Worm (Caenorhabditis elegans) whole organism, L1 larva: Measurements from ENCODE around the gene F40F8.4.
A peak's percentile ranks its signal among the peaks of the same experiment; 100 is the strongest.

Experiments used
- C16A3.4 ChIP-seq: fragments of 150-350 bp; optimal IDR thresholded peaks from 2 replicates; lab custom pipeline; 2014; ENCODE audit warnings: missing biosample characterization, missing genetic modification characterization
- F16B12.6 ChIP-seq: fragments of 150-350 bp; optimal IDR thresholded peaks from 2 replicates; lab custom pipeline; 2014; ENCODE audit warnings: missing biosample characterization, missing genetic modification characterization
- aha-1 ChIP-seq: fragments of 150-350 bp; optimal IDR thresholded peaks from 2 replicates; lab custom pipeline; 2014; ENCODE audit warnings: missing biosample characterization, missing genetic modification characterization
- alr-1 ChIP-seq: fragments of 200-800 bp; sonication (Bioruptor generic); optimal IDR thresholded peaks from 2 replicates; lab custom pipeline; 2018; ENCODE audit warnings: borderline replicate concordance, mild to moderate bottlenecking, missing genetic modification characterization, missing compliant biosample characterization
- blmp-1 ChIP-seq: fragments of 150-350 bp; optimal IDR thresholded peaks from 2 replicates; lab custom pipeline; 2014; ENCODE audit warnings: missing biosample characterization, missing genetic modification characterization
- ceh-8 ChIP-seq: fragments of 200-800 bp; sonication (Bioruptor generic); optimal IDR thresholded peaks from 2 replicates; lab custom pipeline; 2018; ENCODE audit warnings: mild to moderate bottlenecking, missing genetic modification characterization, moderate library complexity, missing compliant biosample characterization
- ceh-82 ChIP-seq, 3 experiments: fragments of 150-350 bp in 1 of 3; sonication (generic microtip) in 2 of 3; optimal IDR thresholded peaks; 2 replicates each; lab custom pipeline; 2014 to 2017; ENCODE audit warnings: missing biosample characterization in 3 of 3, missing genetic modification characterization in 3 of 3
- ceh-90 ChIP-seq: sonication (generic microtip); optimal IDR thresholded peaks from 2 replicates; lab custom pipeline; 2016; ENCODE audit warnings: missing genetic modification characterization, missing compliant biosample characterization
- ces-1 ChIP-seq: fragments of 150-350 bp; optimal IDR thresholded peaks from 2 replicates; lab custom pipeline; 2014; ENCODE audit warnings: missing biosample characterization, missing genetic modification reagents, missing genetic modification characterization
- dpl-1 ChIP-seq, 3 experiments: fragments of 150-350 bp in 2 of 3; sonication (generic microtip) in 1 of 3; optimal IDR thresholded peaks; 2 replicates each; lab custom pipeline; 2014 to 2017; ENCODE audit warnings: missing biosample characterization in 3 of 3, missing genetic modification characterization in 3 of 3, missing genetic modification reagents in 3 of 3
- dsc-1 ChIP-seq: sonication (generic microtip); optimal IDR thresholded peaks from 2 replicates; lab custom pipeline; 2016; ENCODE audit warnings: mild to moderate bottlenecking, missing genetic modification characterization, missing compliant biosample characterization
- efl-3 ChIP-seq: fragments of 200-800 bp; sonication (Bioruptor generic); optimal IDR thresholded peaks from 2 replicates; lab custom pipeline; 2018; ENCODE audit warnings: mild to moderate bottlenecking, missing genetic modification characterization, missing compliant biosample characterization
- egl-27 ChIP-seq, 2 experiments: fragments of 150-350 bp in 1 of 2; sonication (generic microtip); optimal IDR thresholded peaks; 3 replicates each; lab custom pipeline; 2017 to 2018; ENCODE audit warnings: missing biosample characterization in 2 of 2, missing genetic modification characterization in 2 of 2, missing genetic modification reagents in 2 of 2
- elt-3 ChIP-seq, 6 experiments: fragments of 150-350 bp in 1 of 6; sonication (generic microtip); optimal IDR thresholded peaks; 2 replicates each; lab custom pipeline; 2017 to 2018; ENCODE audit warnings: missing biosample characterization in 6 of 6, missing genetic modification characterization in 6 of 6, inconsistent platforms in 1 of 6
- ets-5 ChIP-seq: fragments of 200-800 bp; sonication (Bioruptor generic); IDR thresholded peaks from 2 replicates; pipeline ENCODE4 v1.3.6; 2022; ENCODE audit warnings: missing genetic modification characterization, missing compliant biosample characterization
- fkh-4 ChIP-seq: sonication (generic microtip); optimal IDR thresholded peaks from 2 replicates; lab custom pipeline; 2016; ENCODE audit warnings: missing compliant biosample characterization, missing genetic modification characterization, borderline replicate concordance
- grh-1 ChIP-seq: fragments of 200-800 bp; sonication (Bioruptor generic); IDR thresholded peaks from 2 replicates; pipeline ENCODE4 v1.3.6; 2022; ENCODE audit warnings: missing genetic modification reagents, missing genetic modification characterization, missing compliant biosample characterization
- hlh-17 ChIP-seq: fragments of 200-800 bp; sonication (Bioruptor generic); optimal IDR thresholded peaks from 2 replicates; lab custom pipeline; 2018; ENCODE audit warnings: missing genetic modification characterization, mild to moderate bottlenecking, missing compliant biosample characterization, moderate library complexity, borderline replicate concordance
- hlh-4 ChIP-seq: sonication (generic microtip); optimal IDR thresholded peaks from 2 replicates; lab custom pipeline; 2016; ENCODE audit warnings: mild to moderate bottlenecking, missing genetic modification characterization, missing compliant biosample characterization
- jun-1 ChIP-seq: fragments of 150-350 bp; optimal IDR thresholded peaks from 2 replicates; lab custom pipeline; 2014; ENCODE audit warnings: missing biosample characterization, missing genetic modification reagents, missing genetic modification characterization
- lin-13 ChIP-seq: fragments of 150-350 bp; optimal IDR thresholded peaks from 2 replicates; lab custom pipeline; 2014; ENCODE audit warnings: missing biosample characterization, missing genetic modification reagents, missing genetic modification characterization
- lin-35 ChIP-seq, 2 experiments: fragments of 150-350 bp; optimal IDR thresholded peaks; 2 replicates each; lab custom pipeline; 2014; ENCODE audit warnings: missing biosample characterization in 2 of 2, missing genetic modification characterization in 2 of 2, missing genetic modification reagents in 2 of 2
- lsy-2 ChIP-seq, 2 experiments: fragments of 150-350 bp; optimal IDR thresholded peaks; 2 replicates each; lab custom pipeline; 2014; ENCODE audit warnings: missing biosample characterization in 2 of 2, missing genetic modification characterization in 2 of 2
- mab-9 ChIP-seq: fragments of 200-800 bp; sonication (Bioruptor generic); IDR thresholded peaks from 2 replicates; pipeline ENCODE4 v1.3.6; 2022; ENCODE audit warnings: missing genetic modification reagents, missing genetic modification characterization, missing compliant biosample characterization
- mep-1 ChIP-seq: fragments of 150-350 bp; optimal IDR thresholded peaks from 2 replicates; lab custom pipeline; 2014; ENCODE audit warnings: missing biosample characterization, missing genetic modification characterization
- nhr-11 ChIP-seq: fragments of 150-350 bp; optimal IDR thresholded peaks from 2 replicates; lab custom pipeline; 2014; ENCODE audit warnings: missing biosample characterization, missing genetic modification characterization
- nhr-237 ChIP-seq: fragments of 150-350 bp; optimal IDR thresholded peaks from 2 replicates; lab custom pipeline; 2014; ENCODE audit warnings: missing biosample characterization, missing genetic modification characterization
- nhr-77 ChIP-seq: fragments of 150-350 bp; optimal IDR thresholded peaks from 2 replicates; lab custom pipeline; 2014; ENCODE audit warnings: missing biosample characterization, missing genetic modification characterization
- nhr-84 ChIP-seq: sonication (generic microtip); optimal IDR thresholded peaks from 2 replicates; lab custom pipeline; 2017; ENCODE audit warnings: missing biosample characterization, missing genetic modification characterization
- nhr-90 ChIP-seq: sonication (generic microtip); optimal IDR thresholded peaks from 2 replicates; lab custom pipeline; 2016; ENCODE audit warnings: mild to moderate bottlenecking, missing genetic modification characterization, missing compliant biosample characterization; ENCODE audit not compliant: poor library complexity
- pag-3 ChIP-seq: sonication (generic microtip); optimal IDR thresholded peaks from 2 replicates; lab custom pipeline; 2017; ENCODE audit warnings: missing genetic modification characterization, mild to moderate bottlenecking, missing compliant biosample characterization, antibody characterized with exemption, borderline replicate concordance; ENCODE audit not compliant: insufficient read depth
- pax-3 ChIP-seq: fragments of 200-800 bp; sonication (Bioruptor generic); optimal IDR thresholded peaks from 2 replicates; lab custom pipeline; 2018; ENCODE audit warnings: mild to moderate bottlenecking, missing genetic modification characterization, moderate library complexity, missing compliant biosample characterization
- pqm-1 ChIP-seq: sonication (generic microtip); optimal IDR thresholded peaks from 3 replicates; lab custom pipeline; 2017; ENCODE audit warnings: missing biosample characterization, missing genetic modification characterization
- rnt-1 ChIP-seq: sonication (generic microtip); optimal IDR thresholded peaks from 2 replicates; lab custom pipeline; 2016; ENCODE audit warnings: mild to moderate bottlenecking, missing genetic modification characterization, moderate library complexity, missing compliant biosample characterization
- skn-1 ChIP-seq: fragments of 150-350 bp; optimal IDR thresholded peaks from 2 replicates; lab custom pipeline; 2014; ENCODE audit warnings: missing biosample characterization, missing genetic modification characterization
- snpc-4 ChIP-seq: fragments of 150-350 bp; optimal IDR thresholded peaks from 2 replicates; lab custom pipeline; 2014; ENCODE audit warnings: missing biosample characterization, missing genetic modification characterization
- snu-23 ChIP-seq: sonication (generic microtip); optimal IDR thresholded peaks from 2 replicates; lab custom pipeline; 2016; ENCODE audit warnings: missing genetic modification characterization, missing compliant biosample characterization
- sox-4 ChIP-seq: sonication (generic microtip); optimal IDR thresholded peaks from 2 replicates; lab custom pipeline; 2016; ENCODE audit warnings: missing genetic modification characterization, missing compliant biosample characterization
- swsn-7 ChIP-seq: sonication (generic microtip); optimal IDR thresholded peaks from 2 replicates; lab custom pipeline; 2016; ENCODE audit warnings: missing genetic modification characterization, missing compliant biosample characterization
- tbx-2 ChIP-seq: sonication (generic microtip); optimal IDR thresholded peaks from 2 replicates; lab custom pipeline; 2016; ENCODE audit warnings: missing genetic modification characterization, missing compliant biosample characterization
- tlp-1 ChIP-seq: fragments of 150-350 bp; optimal IDR thresholded peaks from 2 replicates; lab custom pipeline; 2014; ENCODE audit warnings: missing biosample characterization, missing genetic modification characterization
- unc-98 ChIP-seq: fragments of 200-800 bp; sonication (Bioruptor generic); IDR thresholded peaks from 2 replicates; pipeline ENCODE4 v1.3.6; 2022; ENCODE audit warnings: missing genetic modification characterization, missing compliant biosample characterization
- xbp-1 ChIP-seq: sonication (generic microtip); optimal IDR thresholded peaks from 2 replicates; lab custom pipeline; 2016; ENCODE audit warnings: missing genetic modification characterization, missing compliant biosample characterization
- zag-1 ChIP-seq: fragments of 150-350 bp; optimal IDR thresholded peaks from 2 replicates; lab custom pipeline; 2014; ENCODE audit warnings: missing biosample characterization, missing genetic modification characterization
- zip-4 ChIP-seq: fragments of 200-800 bp; sonication (Bioruptor generic); optimal IDR thresholded peaks from 2 replicates; lab custom pipeline; 2018; ENCODE audit warnings: mild to moderate bottlenecking, missing genetic modification characterization, moderate library complexity, missing compliant biosample characterization
- ztf-11 ChIP-seq, 2 experiments: sonication (generic microtip); optimal IDR thresholded peaks; 2 replicates each; lab custom pipeline; 2016 to 2017; ENCODE audit warnings: missing genetic modification characterization in 2 of 2, missing biosample characterization in 1 of 2, missing compliant biosample characterization in 1 of 2
- ztf-4 ChIP-seq: fragments of 150-350 bp; optimal IDR thresholded peaks from 2 replicates; lab custom pipeline; 2014; ENCODE audit warnings: missing biosample characterization, missing genetic modification characterization

Gene F40F8.4

ce11 chrII:11132542-11132941 lies 7.5 kb downstream of the F40F8.4 start, which contains the start of gene F40F8.11 (continued):
- no peak for TF ChIP-seq grh-1 (GFP tag; lab: Robert Waterston, UW)
- peak; percentile 21 for TF ChIP-seq xbp-1 (tag; lab: Kevin White, UChicago)
- TF ChIP-seq mab-9 (GFP tag; lab: Robert Waterston, UW), result no peak
- TF ChIP-seq nhr-237 (tag; lab: Kevin White, UChicago), result no peak
- TF ChIP-seq zag-1, result no peak
- no peak for TF ChIP-seq aha-1 (tag; lab: Kevin White, UChicago)
- TF ChIP-seq hlh-17 (GFP tag; lab: Kevin White, UChicago), result no peak
- TF ChIP-seq ets-5 (GFP tag; lab: Robert Waterston, UW), result no peak
- TF ChIP-seq tbx-2, result peak; percentile 26
- no peak for TF ChIP-seq nhr-90 (tag; lab: Kevin White, UChicago)
- no peak for TF ChIP-seq nhr-77
- peak; percentile 89 to 95 for TF ChIP-seq lin-35 (GFP tag; optimal IDR thresholded peaks at IDR 0.05; lab: Kevin White, UChicago)
- TF ChIP-seq nhr-11 (tag; lab: Kevin White, UChicago), result no peak
- TF ChIP-seq unc-98 (GFP tag; lab: Robert Waterston, UW), result no peak
- TF ChIP-seq fkh-4 (tag; lab: Kevin White, UChicago), result no peak
- peak; percentile 57 for TF ChIP-seq skn-1
- TF ChIP-seq pag-3 (tag; lab: Kevin White, UChicago), result no peak
- no peak for TF ChIP-seq ztf-11 (tag; optimal IDR thresholded peaks at IDR 0.05; lab: Kevin White, UChicago)
- no peak for TF ChIP-seq jun-1
- no peak for TF ChIP-seq ztf-4 (tag; lab: Kevin White, UChicago)
- no peak for TF ChIP-seq pax-3
- TF ChIP-seq sox-4 (tag; lab: Kevin White, UChicago), result no peak
- TF ChIP-seq snpc-4 (tag; lab: Kevin White, UChicago), result no peak
- no peak for TF ChIP-seq nhr-84 (tag; lab: Kevin White, UChicago)
- TF ChIP-seq elt-3 (tag; optimal IDR thresholded peaks at IDR 0.05; lab: Kevin White, UChicago), result no peak
- TF ChIP-seq ceh-8 (GFP tag; lab: Kevin White, UChicago), result no peak
- TF ChIP-seq egl-27 (tag; optimal IDR thresholded peaks at IDR 0.05; lab: Kevin White, UChicago), result no peak
- TF ChIP-seq ceh-90, result no peak
- peak; percentile 56 for TF ChIP-seq mep-1 (tag; lab: Kevin White, UChicago)
- no peak for TF ChIP-seq efl-3
- TF ChIP-seq, all 84 proteins: peak for 26

DNA sequence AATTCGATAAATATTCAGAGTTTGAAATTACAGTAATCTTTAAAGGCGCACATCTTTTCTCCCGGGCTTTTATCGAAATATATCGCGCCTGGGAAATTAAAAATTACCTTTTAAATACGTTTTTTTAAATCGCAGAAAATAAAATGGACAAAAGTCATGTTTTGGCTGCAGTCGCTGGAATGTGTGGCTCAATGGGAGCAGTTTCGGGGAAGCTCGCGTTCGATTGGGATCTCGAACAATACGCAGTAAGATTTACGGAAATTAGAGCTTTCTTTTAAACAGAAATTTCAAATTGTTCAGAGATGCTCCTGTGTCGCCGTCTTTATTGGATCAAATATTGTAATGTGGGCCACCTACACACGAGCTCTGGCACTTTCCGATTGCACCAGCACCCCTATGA lies 10.5 kb downstream of the F40F8.4 start, which contains the start of gene F40F8.12:
Gene F40F8.12 (plus strand): TSS at position 301 of the 400 bp plus-strand sequence.
- no peak for TF ChIP-seq ceh-82 (tag; optimal IDR thresholded peaks at IDR 0.05; lab: Kevin White, UChicago)
- no peak for TF ChIP-seq tlp-1
- TF ChIP-seq lin-35 (GFP tag; optimal IDR thresholded peaks at IDR 0.05; lab: Kevin White, UChicago), result no peak
- TF ChIP-seq F16B12.6 (tag; lab: Kevin White, UChicago), result no peak
- no peak for TF ChIP-seq lsy-2 (tag; optimal IDR thresholded peaks at IDR 0.05; lab: Kevin White, UChicago)
- no peak for TF ChIP-seq swsn-7 (tag; lab: Kevin White, UChicago)
- TF ChIP-seq alr-1 (tag; lab: Kevin White, UChicago), result no peak

DNA sequence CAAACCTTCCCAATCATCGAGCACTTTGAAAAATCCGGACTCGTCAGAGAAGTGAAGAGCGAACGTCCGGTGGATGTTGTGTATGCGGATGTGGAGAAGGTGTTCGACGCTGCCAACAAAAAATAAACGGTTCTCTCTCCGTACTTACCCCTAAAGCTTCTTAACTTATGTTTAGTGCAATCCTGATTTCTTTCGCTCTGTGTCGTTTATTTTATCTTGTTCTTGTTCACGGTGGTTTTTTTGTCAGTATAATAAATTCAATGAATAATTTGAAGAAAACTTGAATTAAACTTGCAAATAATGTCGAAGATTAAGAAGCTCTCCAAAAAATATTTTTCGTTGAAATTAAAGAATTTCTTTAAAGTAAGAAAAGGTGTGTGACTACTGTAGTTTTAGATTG lies 11.1 kb downstream of the F40F8.4 start, which contains the start of gene F40F8.3:
Gene F40F8.3 (plus strand): TSS at position 301 of the 400 bp plus-strand sequence.
- TF ChIP-seq lin-13 (GFP tag; lab: Kevin White, UChicago) (no peak), dsc-1 (tag; lab: Kevin White, UChicago) (no peak), hlh-4 (tag; lab: Kevin White, UChicago) (no peak), ces-1 (no peak), C16A3.4 (tag; lab: Kevin White, UChicago) (no peak), ceh-8 (GFP tag; lab: Kevin White, UChicago) (no peak), lsy-2 (tag; optimal IDR thresholded peaks at IDR 0.05; lab: Kevin White, UChicago) (no peak), dpl-1 (GFP tag; optimal IDR thresholded peaks at IDR 0.05; lab: Kevin White, UChicago) (no peak), ceh-82 (tag; optimal IDR thresholded peaks at IDR 0.05; lab: Kevin White, UChicago) (no peak), zip-4 (no peak), blmp-1 (tag; lab: Kevin White, UChicago) (no peak), tlp-1 (no peak), sox-4 (tag; lab: Kevin White, UChicago) (no peak), snu-23 (no peak), pqm-1 (tag; lab: Kevin White, UChicago) (no peak), rnt-1 (tag; lab: Kevin White, UChicago) (no peak)
